Worm (Caenorhabditis elegans) whole organism, mixed stage, embryonic: ENCODE measurements around the gene T16G1.18.

Experiments
- M03D4.4 ChIP-seq: sonication (generic microtip); optimal IDR thresholded peaks from 2 replicates; lab custom pipeline; 2017; ENCODE audit warnings: mild to moderate bottlenecking, missing genetic modification characterization, missing compliant biosample characterization
- bed-3 ChIP-seq: fragments of 200-800 bp; sonication (Bioruptor generic); optimal IDR thresholded peaks from 3 replicates; lab custom pipeline; 2018; ENCODE audit warnings: mild to moderate bottlenecking, missing genetic modification characterization, moderate library complexity, missing compliant biosample characterization
- blmp-1 ChIP-seq: fragments of 150-350 bp; optimal IDR thresholded peaks from 2 replicates; lab custom pipeline; 2014; ENCODE audit warnings: missing biosample characterization, missing genetic modification characterization
- ceh-43 ChIP-seq: fragments of 200-800 bp; sonication (Bioruptor generic); optimal IDR thresholded peaks from 2 replicates; lab custom pipeline; 2018; ENCODE audit warnings: mild to moderate bottlenecking, missing genetic modification characterization, moderate library complexity, missing compliant biosample characterization
- flh-1 ChIP-seq: fragments of 200-800 bp; sonication (Bioruptor generic); optimal IDR thresholded peaks from 2 replicates; lab custom pipeline; 2018; ENCODE audit warnings: mild to moderate bottlenecking, missing genetic modification characterization, moderate library complexity, missing compliant biosample characterization
- lin-13 ChIP-seq: fragments of 150-350 bp; optimal IDR thresholded peaks from 2 replicates; lab custom pipeline; 2014; ENCODE audit warnings: missing biosample characterization, missing genetic modification characterization
- lin-32 ChIP-seq: fragments of 200-800 bp; sonication (Bioruptor generic); optimal IDR thresholded peaks from 2 replicates; lab custom pipeline; 2018; ENCODE audit warnings: mild to moderate bottlenecking, missing genetic modification characterization, missing compliant biosample characterization
- nhr-237 ChIP-seq: fragments of 150-350 bp; optimal IDR thresholded peaks from 2 replicates; lab custom pipeline; 2014; ENCODE audit warnings: missing biosample characterization, missing genetic modification characterization
- sem-2 ChIP-seq: fragments of 200-800 bp; sonication (Bioruptor generic); optimal IDR thresholded peaks from 2 replicates; lab custom pipeline; 2018; ENCODE audit warnings: mild to moderate bottlenecking, missing genetic modification characterization, missing compliant biosample characterization
- snpc-4 ChIP-seq: fragments of 150-350 bp; optimal IDR thresholded peaks from 2 replicates; lab custom pipeline; 2014; ENCODE audit warnings: missing biosample characterization, missing genetic modification characterization
- tbx-8 ChIP-seq: fragments of 200-800 bp; sonication (Bioruptor generic); optimal IDR thresholded peaks from 2 replicates; lab custom pipeline; 2018; ENCODE audit warnings: mild to moderate bottlenecking, missing genetic modification characterization, moderate library complexity, missing compliant biosample characterization
- unc-39 ChIP-seq: fragments of 150-350 bp; optimal IDR thresholded peaks from 2 replicates; lab custom pipeline; 2014; ENCODE audit warnings: missing biosample characterization, missing genetic modification characterization
- unc-62 ChIP-seq: fragments of 150-350 bp; optimal IDR thresholded peaks from 2 replicates; lab custom pipeline; 2014; ENCODE audit warnings: missing biosample characterization, missing genetic modification reagents, missing genetic modification characterization
- ztf-11 ChIP-seq: fragments of 150-350 bp; optimal IDR thresholded peaks from 2 replicates; lab custom pipeline; 2014; ENCODE audit warnings: missing biosample characterization, missing genetic modification characterization

ce11 chrV:12999559-12999958 is 48.5 kb downstream of the T16G1.18 start, which contains the start of gene far-4:
- TF ChIP-seq bed-3 (GFP tag; lab: Kevin White, UChicago), result no peak
- TF ChIP-seq tbx-8 (GFP tag; lab: Kevin White, UChicago), result no peak
- no peak for TF ChIP-seq sem-2
- TF ChIP-seq ceh-43, result no peak
- no peak for TF ChIP-seq lin-32 (GFP tag; lab: Kevin White, UChicago)
- TF ChIP-seq unc-62 (GFP tag; lab: Kevin White, UChicago), result no peak
- TF ChIP-seq ztf-11, result no peak
- no peak for TF ChIP-seq nhr-237
- TF ChIP-seq M03D4.4 (tag; lab: Kevin White, UChicago), result no peak
- TF ChIP-seq lin-13 (tag; lab: Kevin White, UChicago), result no peak
- TF ChIP-seq unc-39, result no peak
- TF ChIP-seq blmp-1 (tag; lab: Kevin White, UChicago), result no peak
- TF ChIP-seq snpc-4, result no peak
- TF ChIP-seq flh-1 (GFP tag; lab: Kevin White, UChicago), result no peak
